Worm (Caenorhabditis elegans) whole organism, L1 larva: ENCODE measurements around the gene srh-132.
"Not testable (repeated sequence)": the region's sequence is repeated elsewhere in the genome, so short reads cannot be mapped to it uniquely, and the experiment has no call there.

Source experiments
- C34B4.2 ChIP-seq: sonication (generic microtip); optimal IDR thresholded peaks from 2 replicates; lab custom pipeline; 2017; ENCODE audit warnings: mild to moderate bottlenecking, missing genetic modification characterization, missing compliant biosample characterization
- aly-2 ChIP-seq: fragments of 150-350 bp; optimal IDR thresholded peaks from 2 replicates; lab custom pipeline; 2014; ENCODE audit warnings: missing biosample characterization, missing genetic modification characterization
- ceh-82 ChIP-seq, 3 experiments: fragments of 150-350 bp in 1 of 3; sonication (generic microtip) in 2 of 3; optimal IDR thresholded peaks; 2 replicates each; lab custom pipeline; 2014 to 2017; ENCODE audit warnings: missing biosample characterization in 3 of 3, missing genetic modification characterization in 3 of 3
- egl-27 ChIP-seq, 2 experiments: fragments of 150-350 bp in 1 of 2; sonication (generic microtip); optimal IDR thresholded peaks; 3 replicates each; lab custom pipeline; 2017 to 2018; ENCODE audit warnings: missing biosample characterization in 2 of 2, missing genetic modification characterization in 2 of 2, missing genetic modification reagents in 2 of 2
- nhr-11 ChIP-seq: fragments of 150-350 bp; optimal IDR thresholded peaks from 2 replicates; lab custom pipeline; 2014; ENCODE audit warnings: missing biosample characterization, missing genetic modification characterization
- skn-1 ChIP-seq: fragments of 150-350 bp; optimal IDR thresholded peaks from 2 replicates; lab custom pipeline; 2014; ENCODE audit warnings: missing biosample characterization, missing genetic modification characterization
- unc-62 ChIP-seq: fragments of 150-350 bp; optimal IDR thresholded peaks from 2 replicates; lab custom pipeline; 2014; ENCODE audit warnings: missing biosample characterization, missing genetic modification reagents, missing genetic modification characterization
- ztf-11 ChIP-seq, 2 experiments: sonication (generic microtip); optimal IDR thresholded peaks; 2 replicates each; lab custom pipeline; 2016 to 2017; ENCODE audit warnings: missing genetic modification characterization in 2 of 2, missing biosample characterization in 1 of 2, missing compliant biosample characterization in 1 of 2

DNA sequence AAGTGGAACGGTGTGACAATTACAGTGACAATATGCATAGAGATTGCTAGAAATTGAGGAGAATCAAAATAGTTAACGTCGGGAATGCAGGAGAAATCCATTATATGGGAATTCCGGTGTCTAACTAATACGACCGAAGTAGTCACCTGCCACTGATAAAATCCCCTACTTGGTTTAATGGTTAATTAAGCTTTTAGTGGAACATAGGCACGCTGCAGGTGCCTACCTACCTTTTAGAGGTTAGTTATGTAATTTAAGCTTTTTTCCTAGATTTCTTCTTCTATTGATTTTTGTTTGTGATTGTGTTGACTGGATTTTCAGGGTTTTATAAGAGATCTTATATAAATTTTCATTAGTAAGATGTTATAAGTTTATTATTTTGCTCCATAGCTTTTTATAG, 46.1 kb downstream of the srh-132 start, which contains the start of gene srh-203:
- TF ChIP-seq unc-62; C34B4.2 (tag; lab: Kevin White, UChicago); ztf-11 (tag; optimal IDR thresholded peaks at IDR 0.05; lab: Kevin White, UChicago); egl-27 (tag; optimal IDR thresholded peaks at IDR 0.05; lab: Kevin White, UChicago); nhr-11; aly-2 (tag; lab: Kevin White, UChicago); skn-1 (tag; lab: Kevin White, UChicago); ceh-82 (tag; optimal IDR thresholded peaks at IDR 0.05; lab: Kevin White, UChicago): not testable (repeated sequence)
